Fruit fly (Drosophila melanogaster) whole organism, prepupa: Measurements from ENCODE around the gene Gcn2.
A peak's percentile ranks its signal among the peaks of the same experiment; 100 is the strongest.

Experiments used
- Blimp-1 ChIP-seq: fragments of 200-800 bp; sonication (Bioruptor generic); optimal IDR thresholded peaks from 3 replicates; lab custom pipeline; 2017; ENCODE audit warnings: missing biosample characterization, missing genetic modification characterization, mild to moderate bottlenecking, moderate library complexity, missing genetic modification reagents
- CG10669 ChIP-seq: fragments of 200-800 bp; sonication (Bioruptor generic); optimal IDR thresholded peaks from 3 replicates; lab custom pipeline; 2018; ENCODE audit warnings: missing biosample characterization, mild to moderate bottlenecking, missing genetic modification characterization, moderate library complexity
- CG11294 ChIP-seq: fragments of 200-800 bp; sonication (Bioruptor generic); IDR thresholded peaks from 2 replicates; pipeline ENCODE4 v1.3.6; 2022; ENCODE audit warnings: missing biosample characterization, missing genetic modification characterization
- CG11902 ChIP-seq: fragments of 200-800 bp; sonication (Bioruptor generic); optimal IDR thresholded peaks from 3 replicates; lab custom pipeline; 2016; ENCODE audit warnings: missing biosample characterization, missing genetic modification characterization
- CG15336 ChIP-seq: fragments of 200-800 bp; sonication (Bioruptor generic); IDR thresholded peaks from 2 replicates; pipeline ENCODE4 v1.3.6; 2022; ENCODE audit warnings: missing biosample characterization, missing genetic modification characterization
- CG1621 ChIP-seq: fragments of 200-800 bp; sonication (Bioruptor generic); optimal IDR thresholded peaks from 3 replicates; lab custom pipeline; 2018; ENCODE audit warnings: missing biosample characterization, mild to moderate bottlenecking, missing genetic modification characterization
- CG16779 ChIP-seq: fragments of 200-800 bp; sonication (Bioruptor generic); optimal IDR thresholded peaks from 3 replicates; lab custom pipeline; 2017; ENCODE audit warnings: missing biosample characterization, mild to moderate bottlenecking, missing genetic modification characterization
- CG31627 ChIP-seq: fragments of 200-800 bp; sonication (Bioruptor generic); optimal IDR thresholded peaks from 3 replicates; lab custom pipeline; 2016; ENCODE audit warnings: missing biosample characterization, missing genetic modification characterization
- CG32006 ChIP-seq: fragments of 200-800 bp; sonication (Bioruptor generic); optimal IDR thresholded peaks from 3 replicates; lab custom pipeline; 2017; ENCODE audit warnings: missing biosample characterization, mild to moderate bottlenecking, missing genetic modification characterization
- CG34406 ChIP-seq: fragments of 200-800 bp; sonication (Bioruptor generic); optimal IDR thresholded peaks from 3 replicates; lab custom pipeline; 2016; ENCODE audit warnings: missing biosample characterization, missing genetic modification characterization
- CG3919 ChIP-seq: fragments of 200-800 bp; sonication (Bioruptor generic); optimal IDR thresholded peaks from 3 replicates; lab custom pipeline; 2016; ENCODE audit warnings: missing biosample characterization, missing genetic modification characterization
- CG6163 ChIP-seq: fragments of 200-800 bp; sonication (Bioruptor generic); IDR thresholded peaks from 3 replicates; pipeline ENCODE4 v1.3.6; 2022; ENCODE audit warnings: missing biosample characterization, missing genetic modification characterization
- CG6276 ChIP-seq: fragments of 200-800 bp; sonication (Bioruptor generic); optimal IDR thresholded peaks from 2 replicates; lab custom pipeline; 2017; ENCODE audit warnings: missing biosample characterization, mild to moderate bottlenecking, missing genetic modification characterization
- CG6808 ChIP-seq: fragments of 200-800 bp; sonication (Bioruptor generic); optimal IDR thresholded peaks from 3 replicates; lab custom pipeline; 2017; ENCODE audit warnings: missing biosample characterization, missing genetic modification characterization, mild to moderate bottlenecking, moderate library complexity, missing genetic modification reagents
- CG6854 ChIP-seq: fragments of 200-800 bp; sonication (Bioruptor generic); optimal IDR thresholded peaks from 2 replicates; lab custom pipeline; 2017; ENCODE audit warnings: missing biosample characterization, mild to moderate bottlenecking, missing genetic modification characterization
- CG7368 ChIP-seq: fragments of 200-800 bp; sonication (Bioruptor generic); optimal IDR thresholded peaks from 3 replicates; lab custom pipeline; 2016; ENCODE audit warnings: missing biosample characterization, missing genetic modification characterization
- CG8119 ChIP-seq: fragments of 200-800 bp; sonication (Bioruptor generic); IDR thresholded peaks from 3 replicates; pipeline ENCODE4 v1.3.6; 2022; ENCODE audit warnings: missing biosample characterization, missing genetic modification characterization
- CG8632 ChIP-seq: fragments of 200-800 bp; sonication (Bioruptor generic); optimal IDR thresholded peaks from 3 replicates; lab custom pipeline; 2016; ENCODE audit warnings: missing biosample characterization, missing genetic modification characterization
- CG9139 ChIP-seq: fragments of 200-800 bp; sonication (Bioruptor generic); optimal IDR thresholded peaks from 3 replicates; lab custom pipeline; 2017; ENCODE audit warnings: missing biosample characterization, mild to moderate bottlenecking, missing genetic modification characterization
- Eip75B ChIP-seq: fragments of 200-800 bp; sonication (Bioruptor generic); optimal IDR thresholded peaks from 3 replicates; lab custom pipeline; 2016; ENCODE audit warnings: missing biosample characterization, missing genetic modification characterization
- Eip78C ChIP-seq: fragments of 200-800 bp; sonication (Bioruptor generic); peaks from one replicate; lab custom pipeline; 2016; ENCODE audit warnings: missing biosample characterization, missing genetic modification characterization
- Eip93F ChIP-seq: fragments of 200-800 bp; sonication (Bioruptor generic); optimal IDR thresholded peaks from 2 replicates; lab custom pipeline; 2016; ENCODE audit warnings: missing biosample characterization, mild to moderate bottlenecking, missing genetic modification characterization
- Ets21C ChIP-seq: fragments of 200-800 bp; sonication (Bioruptor generic); optimal IDR thresholded peaks from 3 replicates; lab custom pipeline; 2016; ENCODE audit warnings: missing biosample characterization, missing genetic modification characterization
- Ets96B ChIP-seq: fragments of 200-800 bp; optimal IDR thresholded peaks from 2 replicates; lab custom pipeline; 2019; ENCODE audit warnings: missing biosample characterization, mild to moderate bottlenecking, missing genetic modification characterization, moderate library complexity
- Gug ChIP-seq: fragments of 200-800 bp; sonication (Bioruptor generic); IDR thresholded peaks from 2 replicates; pipeline ENCODE4 v1.3.6; 2022; ENCODE audit warnings: missing biosample characterization, missing genetic modification characterization
- Hr38 ChIP-seq: sonication (Bioruptor generic); optimal IDR thresholded peaks from 2 replicates; lab custom pipeline; 2016; ENCODE audit warnings: missing biosample characterization, missing genetic modification characterization
- Hr39 ChIP-seq: fragments of 200-800 bp; sonication (Bioruptor generic); optimal IDR thresholded peaks from 2 replicates; lab custom pipeline; 2016; ENCODE audit warnings: missing biosample characterization, missing genetic modification characterization
- Lpt ChIP-seq: fragments of 200-800 bp; sonication (Bioruptor generic); optimal IDR thresholded peaks from 3 replicates; lab custom pipeline; 2016; ENCODE audit warnings: missing biosample characterization, missing genetic modification characterization
- OdsH ChIP-seq: fragments of 200-800 bp; sonication (Bioruptor generic); optimal IDR thresholded peaks from 3 replicates; lab custom pipeline; 2016; ENCODE audit warnings: missing biosample characterization, missing genetic modification characterization
- Smox ChIP-seq: fragments of 200-800 bp; sonication (Bioruptor generic); optimal IDR thresholded peaks from 3 replicates; lab custom pipeline; 2016; ENCODE audit warnings: missing biosample characterization, missing genetic modification characterization
- Sox102F ChIP-seq: fragments of 200-800 bp; sonication (Bioruptor generic); optimal IDR thresholded peaks from 2 replicates; lab custom pipeline; 2016; ENCODE audit warnings: missing biosample characterization, mild to moderate bottlenecking, missing genetic modification characterization
- Sox14 ChIP-seq: fragments of 200-800 bp; sonication (Bioruptor generic); optimal IDR thresholded peaks from 3 replicates; lab custom pipeline; 2016; ENCODE audit warnings: missing biosample characterization, missing genetic modification characterization
- Sox15 ChIP-seq: fragments of 200-800 bp; sonication (Bioruptor generic); optimal IDR thresholded peaks from 3 replicates; lab custom pipeline; 2016; ENCODE audit warnings: missing biosample characterization, missing genetic modification characterization
- cyc ChIP-seq: fragments of 200-800 bp; sonication (Bioruptor generic); optimal IDR thresholded peaks from 3 replicates; lab custom pipeline; 2016; ENCODE audit warnings: missing biosample characterization, missing genetic modification characterization
- dsx ChIP-seq: fragments of 200-800 bp; optimal IDR thresholded peaks from 3 replicates; lab custom pipeline; 2019; ENCODE audit warnings: missing biosample characterization, mild to moderate bottlenecking, missing genetic modification characterization, moderate library complexity; ENCODE audit not compliant: poor library complexity, severe bottlenecking
- eg ChIP-seq: fragments of 200-800 bp; sonication (Bioruptor generic); IDR thresholded peaks from 3 replicates; pipeline ENCODE4 v1.3.6; 2022; ENCODE audit warnings: missing biosample characterization, missing genetic modification characterization
- esn ChIP-seq: fragments of 200-800 bp; sonication (Bioruptor generic); optimal IDR thresholded peaks from 2 replicates; lab custom pipeline; 2016; ENCODE audit warnings: missing biosample characterization, mild to moderate bottlenecking, missing genetic modification characterization, moderate library complexity
- fd59A ChIP-seq: fragments of 200-800 bp; sonication (Bioruptor generic); optimal IDR thresholded peaks from 2 replicates; lab custom pipeline; 2017; ENCODE audit warnings: missing biosample characterization, mild to moderate bottlenecking, missing genetic modification characterization, missing genetic modification reagents
- fd85E ChIP-seq: fragments of 200-800 bp; sonication (Bioruptor generic); optimal IDR thresholded peaks from 3 replicates; lab custom pipeline; 2016; ENCODE audit warnings: missing biosample characterization, missing genetic modification characterization
- lz ChIP-seq: fragments of 200-800 bp; sonication (Bioruptor generic); optimal IDR thresholded peaks from 3 replicates; lab custom pipeline; 2016; ENCODE audit warnings: missing biosample characterization, missing genetic modification characterization
- net ChIP-seq: fragments of 200-800 bp; sonication (Bioruptor generic); optimal IDR thresholded peaks from 3 replicates; lab custom pipeline; 2016; ENCODE audit warnings: missing biosample characterization, missing genetic modification characterization
- salr ChIP-seq, 2 experiments: fragments of 200-800 bp; sonication (Bioruptor generic); optimal IDR thresholded peaks; 3 replicates each; lab custom pipeline; 2016 to 2018; ENCODE audit warnings: missing biosample characterization in 2 of 2, missing genetic modification characterization in 2 of 2, mild to moderate bottlenecking in 1 of 2
- spab ChIP-seq: fragments of 200-800 bp; sonication (Bioruptor generic); optimal IDR thresholded peaks from 2 replicates; lab custom pipeline; 2017; ENCODE audit warnings: missing biosample characterization, mild to moderate bottlenecking, missing genetic modification characterization, missing genetic modification reagents
- ss ChIP-seq, 2 experiments: fragments of 200-800 bp; sonication (Bioruptor generic); optimal IDR thresholded peaks; 2 replicates in 1 of 2; 3 replicates in 1 of 2; lab custom pipeline; 2017 to 2018; ENCODE audit warnings: mild to moderate bottlenecking in 2 of 2, missing biosample characterization in 2 of 2, missing genetic modification characterization in 2 of 2, moderate library complexity in 1 of 2
- topi ChIP-seq: fragments of 200-800 bp; sonication (Bioruptor generic); optimal IDR thresholded peaks from 3 replicates; lab custom pipeline; 2016; ENCODE audit warnings: missing biosample characterization, missing genetic modification characterization

Gene Gcn2

DNA sequence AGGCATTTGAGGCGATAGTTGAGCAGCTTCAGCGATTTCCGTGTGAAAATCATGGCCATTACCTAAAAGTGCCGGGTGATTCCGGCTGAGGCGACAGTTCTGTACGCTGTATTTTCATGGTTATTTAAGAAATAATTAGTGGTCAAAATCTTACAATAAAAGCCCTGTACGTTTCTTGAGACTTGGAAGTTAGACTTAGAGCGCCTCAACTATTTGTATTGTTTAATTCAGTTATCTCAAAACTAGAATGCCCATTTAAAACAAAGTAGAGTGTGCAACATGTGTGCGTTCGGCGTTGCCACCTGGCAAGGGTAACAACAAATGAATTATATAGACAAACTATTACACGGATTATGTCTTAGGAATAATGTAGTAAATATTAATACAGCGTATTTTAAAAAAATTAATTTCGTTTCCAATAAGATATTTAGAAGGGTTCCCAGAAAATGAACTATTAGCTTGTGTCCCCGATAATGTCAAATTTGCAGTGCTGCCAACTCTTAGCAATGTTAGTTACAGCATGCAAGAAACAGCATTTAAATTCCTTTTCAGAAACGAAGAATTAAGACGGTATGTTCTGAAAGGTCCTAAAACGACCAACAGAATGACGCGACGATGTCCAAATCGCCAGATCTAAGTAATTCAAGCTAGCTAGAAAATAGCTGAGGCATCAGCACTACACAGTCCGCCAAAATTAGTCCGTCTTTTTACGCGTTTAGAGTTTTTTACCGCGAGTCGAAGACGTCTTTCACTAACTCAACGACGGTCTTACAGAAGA is 9.2 kb downstream of the Gcn2 start, which contains the start of gene Gprk2 (continued):
- peak; percentile 100 for TF ChIP-seq Gug
- peak; percentile 100 for TF ChIP-seq CG7368
- TF ChIP-seq Hr39 (GFP tag; lab: Kevin White, UChicago): peak; percentile 100
- TF ChIP-seq Sox15 (GFP tag; lab: Kevin White, UChicago): peak; percentile 100
- TF ChIP-seq Hr38 (GFP tag; lab: Kevin White, UChicago): peak; percentile 99
- peak; percentile 100 for TF ChIP-seq eg
- peak; percentile 100 for TF ChIP-seq CG3919 (GFP tag; lab: Kevin White, UChicago)
- TF ChIP-seq CG6854 (GFP tag; lab: Kevin White, UChicago): peak; percentile 100
- TF ChIP-seq topi (GFP tag; lab: Kevin White, UChicago): peak; percentile 100
- peak; percentile 100 for TF ChIP-seq Eip75B (GFP tag; lab: Kevin White, UChicago)
- TF ChIP-seq, all 60 proteins: peak for 60

DNA sequence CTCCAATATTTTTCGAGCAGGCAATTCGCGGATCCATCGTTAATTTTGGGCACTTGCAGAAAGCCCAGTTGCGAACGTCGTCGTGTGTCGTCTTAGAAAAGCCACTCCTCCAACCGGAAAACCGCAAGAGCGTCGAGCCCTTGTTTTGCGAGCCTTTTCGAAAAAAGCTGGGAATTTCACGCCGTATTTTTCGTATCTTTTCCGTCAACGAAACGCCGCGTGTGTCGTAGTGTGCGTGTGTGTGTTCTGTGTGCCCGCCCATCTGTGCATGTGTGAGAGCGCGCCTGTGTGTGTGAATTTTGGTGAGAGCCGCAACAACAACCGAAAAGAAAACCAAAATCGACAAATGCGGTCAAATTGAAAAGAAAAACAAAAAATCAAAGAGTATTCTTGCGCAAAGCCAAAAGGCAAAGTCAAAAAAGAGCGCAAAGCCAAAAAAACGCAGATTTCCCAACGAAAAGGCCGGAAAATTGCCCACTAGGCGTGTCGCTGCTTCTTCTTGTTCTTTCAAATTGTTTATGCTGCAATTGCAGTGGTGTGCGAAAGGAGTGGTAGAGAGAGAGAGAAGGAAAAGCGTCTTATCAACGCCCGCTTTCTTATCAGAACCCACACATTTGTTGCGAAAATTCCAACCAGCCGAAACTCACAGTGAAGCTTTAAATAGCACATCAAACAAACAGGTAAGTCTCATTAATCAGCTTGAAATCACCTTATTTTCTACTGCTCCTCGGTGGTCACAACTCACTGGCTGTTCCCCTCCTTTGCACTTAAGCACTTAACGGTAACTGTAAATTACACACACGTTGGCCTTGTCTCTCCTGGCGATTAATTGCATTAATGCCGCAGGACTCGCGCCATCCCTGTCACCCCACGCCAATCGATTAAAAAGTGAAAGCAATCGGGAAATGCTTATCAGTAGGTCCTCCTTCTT is 10.1 kb downstream of the Gcn2 start, which contains the start of gene PNPase:
PNPase (minus strand) TSS at position 176 of the 931 bp plus-strand sequence.
- TF ChIP-seq eg: peak; percentile 26; the same call in 1 of the 3 replicates
- TF ChIP-seq lz (GFP tag; lab: Kevin White, UChicago): no peak
- TF ChIP-seq CG32006 (GFP tag; lab: Kevin White, UChicago): no peak
- peak; percentile 64 for TF ChIP-seq CG15336
- TF ChIP-seq ss (GFP tag; optimal IDR thresholded peaks at IDR 0.05; lab: Kevin White, UChicago): peak in 1 of 2 experiments; percentile 32
- no peak for TF ChIP-seq fd85E (GFP tag; lab: Kevin White, UChicago)
- TF ChIP-seq Smox: no peak
- peak; percentile 26 for TF ChIP-seq Sox102F
- TF ChIP-seq CG6276 (GFP tag; lab: Kevin White, UChicago): peak; percentile 67
- TF ChIP-seq Eip75B (GFP tag; lab: Kevin White, UChicago): no peak
- peak; percentile 44 for TF ChIP-seq CG6854 (GFP tag; lab: Kevin White, UChicago)
- no peak for TF ChIP-seq Ets21C
- no peak for TF ChIP-seq CG6808
- no peak for TF ChIP-seq Lpt
- no peak for TF ChIP-seq CG34406
- TF ChIP-seq CG11294 (GFP tag; lab: Robert Waterston, UW): no peak
- no peak for TF ChIP-seq dsx
- no peak for TF ChIP-seq OdsH (GFP tag; lab: Kevin White, UChicago)
- TF ChIP-seq fd59A (GFP tag; lab: Kevin White, UChicago): no peak
- TF ChIP-seq CG8119 (GFP tag; lab: Robert Waterston, UW): peak; percentile 65; the same call in 2 of the 3 replicates
- TF ChIP-seq Blimp-1 (GFP tag; lab: Kevin White, UChicago): peak; percentile 13
- no peak for TF ChIP-seq CG16779
- TF ChIP-seq CG8632 (GFP tag; lab: Kevin White, UChicago): no peak
- no peak for TF ChIP-seq net (GFP tag; lab: Kevin White, UChicago)
- TF ChIP-seq Sox14 (GFP tag; lab: Kevin White, UChicago): no peak
- TF ChIP-seq Ets96B (tag; lab: Kevin White, UChicago): no peak
- TF ChIP-seq Eip93F (GFP tag; lab: Kevin White, UChicago): no peak
- peak; percentile 35 for TF ChIP-seq Eip78C (GFP tag; lab: Kevin White, UChicago)
- no peak for TF ChIP-seq CG11902 (GFP tag; lab: Kevin White, UChicago)
- TF ChIP-seq CG31627: no peak
- TF ChIP-seq spab (GFP tag; lab: Kevin White, UChicago): no peak
- TF ChIP-seq salr (GFP tag; optimal IDR thresholded peaks at IDR 0.05; lab: Kevin White, UChicago): no peak
- TF ChIP-seq Gug: no peak
- no peak for TF ChIP-seq cyc (GFP tag; lab: Kevin White, UChicago)
- TF ChIP-seq CG10669 (GFP tag; lab: Kevin White, UChicago): no peak
- TF ChIP-seq CG9139 (GFP tag; lab: Kevin White, UChicago): peak; percentile 30
- no peak for TF ChIP-seq esn (GFP tag; lab: Kevin White, UChicago)
- TF ChIP-seq CG1621 (tag; lab: Kevin White, UChicago): peak; percentile 81
- no peak for TF ChIP-seq topi (GFP tag; lab: Kevin White, UChicago)
- 0 out of 3 replicates have a peak, but pooled peaks have one; percentile 4 for TF ChIP-seq CG6163
- no peak for TF ChIP-seq Hr38 (GFP tag; lab: Kevin White, UChicago)
